Worm (Caenorhabditis elegans): Measurements from ENCODE around the gene clec-254.

DNA sequence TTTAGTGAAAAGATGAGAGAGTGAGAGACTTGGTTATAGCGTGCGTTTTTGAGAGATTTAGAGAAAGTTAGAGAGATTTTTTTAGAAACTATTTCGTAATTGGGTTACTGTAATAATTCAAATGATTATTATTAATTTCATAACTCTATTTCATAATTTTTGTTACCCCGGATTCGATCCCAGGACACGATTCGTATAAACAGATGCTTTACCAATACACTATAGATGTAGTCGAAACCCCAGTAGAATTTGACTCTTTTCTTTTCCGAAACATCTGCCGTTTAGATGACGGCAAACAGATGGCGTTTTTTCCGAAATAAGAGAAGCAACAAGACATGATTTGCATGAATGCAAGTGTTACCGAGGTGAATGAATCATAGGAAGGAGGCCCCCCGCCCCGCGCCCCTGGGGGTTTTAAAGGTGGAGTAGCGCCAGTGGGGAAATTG is 44.2 kb downstream of the clec-254 start:
- TF ChIP-seq sea-2 (GFP tag; optimal IDR thresholded peaks at IDR 0.05) (no peak), ceh-16 (tag; optimal IDR thresholded peaks at IDR 0.05) (no peak), ceh-82 (tag; optimal IDR thresholded peaks at IDR 0.05) (no peak), nhr-23 (tag; optimal IDR thresholded peaks at IDR 0.05) (no peak), nhr-28 (tag; optimal IDR thresholded peaks at IDR 0.05) (no peak), lin-15B (tag; optimal IDR thresholded peaks at IDR 0.05) (no peak), elt-3 (tag; optimal IDR thresholded peaks at IDR 0.05) (no peak), egl-27 (tag; optimal IDR thresholded peaks at IDR 0.05) (no peak)

Data from whole organism, L3 larva.